Fruit fly (Drosophila melanogaster) whole organism, prepupa: ENCODE results near the gene Gcn2.

Source experiments
- CG10669 ChIP-seq: fragments of 200-800 bp; sonication (Bioruptor generic); optimal IDR thresholded peaks from 3 replicates; lab custom pipeline; 2018; ENCODE audit warnings: missing biosample characterization, mild to moderate bottlenecking, missing genetic modification characterization, moderate library complexity
- Eip93F ChIP-seq: fragments of 200-800 bp; sonication (Bioruptor generic); optimal IDR thresholded peaks from 2 replicates; lab custom pipeline; 2016; ENCODE audit warnings: missing biosample characterization, mild to moderate bottlenecking, missing genetic modification characterization
- dsx ChIP-seq: fragments of 200-800 bp; optimal IDR thresholded peaks from 3 replicates; lab custom pipeline; 2019; ENCODE audit warnings: missing biosample characterization, mild to moderate bottlenecking, missing genetic modification characterization, moderate library complexity; ENCODE audit not compliant: poor library complexity, severe bottlenecking

DNA sequence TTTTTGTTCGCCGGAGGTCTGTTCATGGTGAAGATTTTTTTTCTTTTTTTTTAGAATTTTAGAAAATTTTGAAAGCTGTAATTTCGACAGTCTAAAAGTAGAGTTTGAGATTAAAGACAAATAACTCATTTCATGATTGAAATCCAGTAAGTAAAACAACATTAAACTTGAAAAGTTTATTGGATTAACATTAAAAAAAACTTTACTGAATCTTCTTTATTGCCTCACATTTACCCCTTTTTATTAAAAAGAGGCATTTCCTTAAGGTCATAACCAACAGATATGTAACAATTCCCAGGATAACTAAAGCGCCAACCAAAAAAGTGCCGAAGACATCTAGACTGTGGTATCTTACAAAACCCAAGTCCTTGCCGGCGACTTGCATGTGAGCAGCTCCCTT, 2.0 kb upstream of the Gcn2 start, which contains the start of gene CG31204:
- no peak for TF ChIP-seq CG10669 (GFP tag; lab: Kevin White, UChicago)
- no peak for TF ChIP-seq dsx
- no peak for TF ChIP-seq Eip93F (GFP tag; lab: Kevin White, UChicago)
